Worm (Caenorhabditis elegans) whole organism, late embryonic: Measurements from ENCODE around the gene aak-1.

Experiments
- C08G9.2 ChIP-seq: sonication (generic microtip); optimal IDR thresholded peaks from 2 replicates; lab custom pipeline; 2016; ENCODE audit warnings: mild to moderate bottlenecking, missing genetic modification characterization, moderate library complexity, missing compliant biosample characterization
- C38D4.7 ChIP-seq: fragments of 200-800 bp; sonication (Bioruptor generic); optimal IDR thresholded peaks from 2 replicates; lab custom pipeline; 2018; ENCODE audit warnings: mild to moderate bottlenecking, missing genetic modification characterization, moderate library complexity, missing compliant biosample characterization
- F13H6.1 ChIP-seq: sonication (generic microtip); optimal IDR thresholded peaks from 2 replicates; lab custom pipeline; 2016; ENCODE audit warnings: missing genetic modification characterization, missing compliant biosample characterization
- K02D7.2 ChIP-seq: sonication (generic microtip); optimal IDR thresholded peaks from 2 replicates; lab custom pipeline; 2017; ENCODE audit warnings: mild to moderate bottlenecking, missing genetic modification characterization, missing compliant biosample characterization
- K09A11.1 ChIP-seq: sonication (generic microtip); optimal IDR thresholded peaks from 2 replicates; lab custom pipeline; 2017; ENCODE audit warnings: antibody characterized with exemption, mild to moderate bottlenecking, missing genetic modification characterization, missing compliant biosample characterization; ENCODE audit not compliant: insufficient read depth
- T23F11.4 ChIP-seq: fragments of 200-800 bp; sonication (Bioruptor generic); optimal IDR thresholded peaks from 2 replicates; lab custom pipeline; 2018; ENCODE audit warnings: mild to moderate bottlenecking, missing genetic modification characterization, missing compliant biosample characterization
- Y22D7AL.16 ChIP-seq: sonication (generic microtip); optimal IDR thresholded peaks from 2 replicates; lab custom pipeline; 2016; ENCODE audit warnings: missing genetic modification characterization, missing compliant biosample characterization
- ahr-1 ChIP-seq: sonication (generic microtip); optimal IDR thresholded peaks from 2 replicates; lab custom pipeline; 2016; ENCODE audit warnings: missing genetic modification characterization, missing compliant biosample characterization
- ama-1 ChIP-seq: fragments of 150-350 bp; optimal IDR thresholded peaks from 2 replicates; lab custom pipeline; 2014
- ceh-14 ChIP-seq: sonication (generic microtip); optimal IDR thresholded peaks from 2 replicates; lab custom pipeline; 2016; ENCODE audit warnings: missing genotype, missing genetic modification characterization, missing compliant biosample characterization
- ceh-18 ChIP-seq: sonication (generic microtip); optimal IDR thresholded peaks from 2 replicates; lab custom pipeline; 2016; ENCODE audit warnings: missing genetic modification characterization, missing compliant biosample characterization
- ceh-19 ChIP-seq: fragments of 200-800 bp; sonication (Bioruptor generic); optimal IDR thresholded peaks from 2 replicates; lab custom pipeline; 2018; ENCODE audit warnings: mild to moderate bottlenecking, missing genetic modification characterization, missing compliant biosample characterization
- ceh-24 ChIP-seq: sonication (generic microtip); optimal IDR thresholded peaks from 2 replicates; lab custom pipeline; 2016; ENCODE audit warnings: mild to moderate bottlenecking, missing genetic modification characterization, missing compliant biosample characterization
- ceh-34 ChIP-seq: sonication (generic microtip); optimal IDR thresholded peaks from 2 replicates; lab custom pipeline; 2016; ENCODE audit warnings: mild to moderate bottlenecking, missing genetic modification characterization, missing compliant biosample characterization
- ceh-45 ChIP-seq: fragments of 200-800 bp; sonication (Bioruptor generic); IDR thresholded peaks from 2 replicates; pipeline ENCODE4 v1.3.6; 2022; ENCODE audit warnings: missing genetic modification reagents, missing genetic modification characterization, missing compliant biosample characterization
- ceh-48 ChIP-seq: sonication (generic microtip); optimal IDR thresholded peaks from 2 replicates; lab custom pipeline; 2016; ENCODE audit warnings: missing genetic modification characterization, inconsistent platforms, missing compliant biosample characterization
- ceh-6 ChIP-seq: fragments of 200-800 bp; sonication (Bioruptor generic); optimal IDR thresholded peaks from 2 replicates; lab custom pipeline; 2018; ENCODE audit warnings: mild to moderate bottlenecking, missing genetic modification characterization, missing compliant biosample characterization
- che-1 ChIP-seq: sonication (generic microtip); optimal IDR thresholded peaks from 2 replicates; lab custom pipeline; 2016; ENCODE audit warnings: mild to moderate bottlenecking, missing genetic modification characterization, missing compliant biosample characterization
- dmd-4 ChIP-seq: sonication (generic microtip); optimal IDR thresholded peaks from 2 replicates; lab custom pipeline; 2016; ENCODE audit warnings: borderline replicate concordance, missing genetic modification characterization, missing compliant biosample characterization
- elt-2 ChIP-seq: sonication (generic microtip); optimal IDR thresholded peaks from 2 replicates; lab custom pipeline; 2016; ENCODE audit warnings: missing genetic modification reagents, missing genetic modification characterization, missing compliant biosample characterization
- elt-4 ChIP-seq: sonication (generic microtip); optimal IDR thresholded peaks from 2 replicates; lab custom pipeline; 2016; ENCODE audit warnings: missing genetic modification characterization, missing compliant biosample characterization
- ets-4 ChIP-seq: sonication (generic microtip); optimal IDR thresholded peaks from 2 replicates; lab custom pipeline; 2016; ENCODE audit warnings: missing genetic modification characterization, missing compliant biosample characterization
- fax-1 ChIP-seq: sonication (generic microtip); optimal IDR thresholded peaks from 2 replicates; lab custom pipeline; 2016; ENCODE audit warnings: missing genotype, missing genetic modification characterization, missing compliant biosample characterization
- fkh-6 ChIP-seq: sonication (generic microtip); optimal IDR thresholded peaks from 2 replicates; lab custom pipeline; 2016; ENCODE audit warnings: missing genetic modification characterization, missing compliant biosample characterization
- gmeb-2 ChIP-seq: sonication (generic microtip); optimal IDR thresholded peaks from 2 replicates; lab custom pipeline; 2016; ENCODE audit warnings: missing genetic modification characterization, inconsistent platforms, missing compliant biosample characterization
- hlh-8 ChIP-seq: sonication (generic microtip); optimal IDR thresholded peaks from 2 replicates; lab custom pipeline; 2016; ENCODE audit warnings: missing genotype, missing genetic modification characterization, missing compliant biosample characterization
- lim-6 ChIP-seq: sonication (generic microtip); optimal IDR thresholded peaks from 2 replicates; lab custom pipeline; 2016; ENCODE audit warnings: missing genetic modification characterization, missing compliant biosample characterization
- lin-11 ChIP-seq: fragments of 200-800 bp; sonication (Bioruptor generic); optimal IDR thresholded peaks from 2 replicates; lab custom pipeline; 2018; ENCODE audit warnings: mild to moderate bottlenecking, missing genetic modification characterization, missing compliant biosample characterization
- madf-2 ChIP-seq: sonication (generic microtip); optimal IDR thresholded peaks from 2 replicates; lab custom pipeline; 2017; ENCODE audit warnings: missing genetic modification characterization, missing compliant biosample characterization
- nhr-11 ChIP-seq: fragments of 150-350 bp; optimal IDR thresholded peaks from 2 replicates; lab custom pipeline; 2014; ENCODE audit warnings: missing biosample characterization, missing genetic modification characterization
- nhr-232 ChIP-seq: sonication (generic microtip); optimal IDR thresholded peaks from 2 replicates; lab custom pipeline; 2016; ENCODE audit warnings: missing genetic modification characterization, missing compliant biosample characterization
- npax-4 ChIP-seq: sonication (generic microtip); optimal IDR thresholded peaks from 2 replicates; lab custom pipeline; 2016; ENCODE audit warnings: missing genetic modification characterization, missing compliant biosample characterization
- odd-2 ChIP-seq: sonication (generic microtip); optimal IDR thresholded peaks from 2 replicates; lab custom pipeline; 2017; ENCODE audit warnings: antibody characterized with exemption, mild to moderate bottlenecking, missing genetic modification characterization, missing compliant biosample characterization
- pag-3 ChIP-seq: sonication (generic microtip); optimal IDR thresholded peaks from 2 replicates; lab custom pipeline; 2016; ENCODE audit warnings: missing compliant biosample characterization, missing genetic modification characterization, borderline replicate concordance
- pat-9 ChIP-seq: fragments of 200-800 bp; sonication (Bioruptor generic); optimal IDR thresholded peaks from 2 replicates; lab custom pipeline; 2018; ENCODE audit warnings: mild to moderate bottlenecking, missing genetic modification characterization, moderate library complexity, missing compliant biosample characterization
- pax-1 ChIP-seq: fragments of 150-350 bp; optimal IDR thresholded peaks from 2 replicates; lab custom pipeline; 2014; ENCODE audit warnings: missing biosample characterization, missing genetic modification characterization
- pha-4 ChIP-seq: fragments of 150-350 bp; optimal IDR thresholded peaks from 2 replicates; lab custom pipeline; 2018; ENCODE audit warnings: missing biosample characterization, missing genetic modification reagents, missing genetic modification characterization
- pros-1 ChIP-seq: fragments of 150-350 bp; optimal IDR thresholded peaks from 2 replicates; lab custom pipeline; 2014; ENCODE audit warnings: missing biosample characterization, missing genetic modification reagents, missing genetic modification characterization
- rnt-1 ChIP-seq: sonication (generic microtip); optimal IDR thresholded peaks from 2 replicates; lab custom pipeline; 2016; ENCODE audit warnings: missing genetic modification characterization, missing compliant biosample characterization
- sox-2 ChIP-seq: fragments of 200-800 bp; sonication (Bioruptor generic); IDR thresholded peaks from 2 replicates; pipeline ENCODE4 v1.3.6; 2022; ENCODE audit warnings: missing genetic modification reagents, missing genetic modification characterization, missing compliant biosample characterization
- syd-9 ChIP-seq: sonication (generic microtip); optimal IDR thresholded peaks from 2 replicates; lab custom pipeline; 2016; ENCODE audit warnings: mild to moderate bottlenecking, missing genetic modification characterization, moderate library complexity, missing compliant biosample characterization
- tbx-2 ChIP-seq: sonication (generic microtip); optimal IDR thresholded peaks from 2 replicates; lab custom pipeline; 2016; ENCODE audit warnings: missing genetic modification characterization, missing compliant biosample characterization
- unc-3 ChIP-seq, 2 experiments: fragments of 200-800 bp in 1 of 2; sonication (Bioruptor generic) in 1 of 2; sonication (generic microtip) in 1 of 2; conservative IDR thresholded peaks in 1 of 2; optimal IDR thresholded peaks in 1 of 2; 2 replicates each; pipeline versions ENCODE4 v1.3.6 to Lab custom; 2016 to 2022; ENCODE audit warnings: missing compliant biosample characterization in 2 of 2, missing genetic modification characterization in 2 of 2, missing genetic modification reagents in 1 of 2
- unc-42 ChIP-seq: sonication (generic microtip); optimal IDR thresholded peaks from 2 replicates; lab custom pipeline; 2016; ENCODE audit warnings: missing genotype, missing genetic modification characterization, missing compliant biosample characterization
- unc-86 ChIP-seq: sonication (generic microtip); optimal IDR thresholded peaks from 2 replicates; lab custom pipeline; 2016; ENCODE audit warnings: missing genetic modification characterization, missing compliant biosample characterization
- zip-5 ChIP-seq: sonication (generic microtip); optimal IDR thresholded peaks from 2 replicates; lab custom pipeline; 2016; ENCODE audit warnings: missing genetic modification characterization, missing compliant biosample characterization

The aak-1 gene

DNA sequence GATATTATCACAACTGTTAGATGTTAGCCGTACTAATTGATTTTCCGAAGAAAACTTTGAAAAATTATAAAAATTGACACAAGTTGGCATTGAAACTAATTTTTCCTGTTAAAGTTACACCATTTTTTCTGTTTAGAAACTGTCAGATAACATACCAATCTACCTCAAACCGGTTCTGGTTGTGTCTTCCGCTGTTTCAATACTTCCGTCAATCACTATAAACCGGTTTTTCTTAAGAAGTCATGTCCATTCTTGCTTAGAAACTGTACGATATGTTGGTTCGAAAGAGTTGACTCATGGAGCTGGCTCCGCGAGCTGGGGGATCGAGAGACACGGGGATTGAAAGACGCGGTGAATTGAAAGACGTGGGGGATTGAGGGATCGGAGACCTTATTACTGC, 9.4 kb upstream of the aak-1 start:
- TF ChIP-seq fax-1 (tag; lab: Kevin White, UChicago) (no peak), pag-3 (tag; lab: Kevin White, UChicago) (no peak), ceh-24 (tag; lab: Kevin White, UChicago) (no peak), ceh-14 (tag; lab: Kevin White, UChicago) (no peak), tbx-2 (tag; lab: Kevin White, UChicago) (no peak), npax-4 (no peak), ceh-19 (GFP tag; lab: Kevin White, UChicago) (no peak), ceh-45 (GFP tag; lab: Robert Waterston, UW) (no peak), C08G9.2 (tag; lab: Kevin White, UChicago) (no peak), unc-42 (tag; lab: Kevin White, UChicago) (no peak)

DNA sequence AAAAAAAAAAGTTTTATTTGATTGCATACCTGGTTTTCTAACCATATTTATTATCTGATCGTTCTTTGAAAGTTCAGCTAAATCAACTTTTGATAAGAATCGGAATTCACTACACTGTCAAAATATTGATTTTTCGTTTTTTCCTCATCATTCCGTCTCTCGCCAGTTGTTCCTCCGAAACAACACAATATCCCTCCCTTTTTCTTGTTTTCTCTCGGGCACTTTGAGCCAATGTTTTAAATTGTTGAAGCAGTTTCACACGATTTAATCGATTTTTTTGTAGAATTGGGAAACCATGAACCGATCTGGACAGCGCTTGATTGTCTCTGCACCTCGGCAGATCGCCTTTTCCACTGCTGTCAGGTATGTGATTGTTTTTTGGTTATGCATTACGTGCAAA, 8.4 kb upstream of the aak-1 start, which contains the start of gene K02D10.1:
TSS of gene K02D10.1 (plus strand) at position 284 of the 400 bp plus-strand sequence.
- no peak for TF ChIP-seq elt-4 (tag; lab: Kevin White, UChicago)
- TF ChIP-seq sox-2 (GFP tag; lab: Robert Waterston, UW), result no peak
- TF ChIP-seq ceh-24 (tag; lab: Kevin White, UChicago), result no peak
- TF ChIP-seq lin-11 (tag; lab: Kevin White, UChicago), result no peak
- TF ChIP-seq ahr-1 (tag; lab: Kevin White, UChicago), result no peak
- TF ChIP-seq F13H6.1 (tag; lab: Kevin White, UChicago), result no peak
- no peak for TF ChIP-seq pax-1
- no peak for TF ChIP-seq ceh-48
- no peak for TF ChIP-seq tbx-2 (tag; lab: Kevin White, UChicago)
- TF ChIP-seq pros-1 (tag; lab: Kevin White, UChicago), result no peak

- peak; percentile 1 for TF ChIP-seq ets-4 (tag; lab: Kevin White, UChicago)
- peak; percentile 52 for TF ChIP-seq Y22D7AL.16 (tag; lab: Kevin White, UChicago)
- peak; percentile 13 for TF ChIP-seq unc-42 (tag; lab: Kevin White, UChicago)
- TF ChIP-seq npax-4, result peak; percentile 67
- TF ChIP-seq ceh-48, result peak; percentile 36
- TF ChIP-seq ahr-1 (tag; lab: Kevin White, UChicago), result peak; percentile 85
- peak; percentile 92 for TF ChIP-seq elt-2 (tag; lab: Kevin White, UChicago)
- TF ChIP-seq unc-3 (GFP tag; conservative IDR thresholded peaks at IDR 0.05; lab: Robert Waterston, UW), result peak; percentile 40; the same call in 1 of the 2 replicates
- peak; percentile 56 for TF ChIP-seq unc-3 (tag; optimal IDR thresholded peaks at IDR 0.05; lab: Kevin White, UChicago)
- peak; percentile 70 for TF ChIP-seq gmeb-2 (tag; lab: Kevin White, UChicago)
- peak; percentile 77 for TF ChIP-seq odd-2 (tag; lab: Kevin White, UChicago)
- no peak for TF ChIP-seq nhr-11
- TF ChIP-seq K09A11.1 (tag; lab: Kevin White, UChicago), result peak; percentile 77
- peak; percentile 74 for TF ChIP-seq K02D7.2 (tag; lab: Kevin White, UChicago)
- TF ChIP-seq dmd-4 (tag; lab: Kevin White, UChicago), result no peak
- TF ChIP-seq hlh-8, result peak; percentile 59
- peak; percentile 64 for TF ChIP-seq madf-2 (tag; lab: Kevin White, UChicago)
- TF ChIP-seq pha-4 (tag; lab: Kevin White, UChicago), result no peak
- peak; percentile 70 for TF ChIP-seq syd-9 (tag; lab: Kevin White, UChicago)
- peak; percentile 73 for TF ChIP-seq T23F11.4
- peak; percentile 64 for TF ChIP-seq C08G9.2 (tag; lab: Kevin White, UChicago)
- peak; percentile 24 for TF ChIP-seq ceh-18 (tag; lab: Kevin White, UChicago)
- TF ChIP-seq ceh-19 (GFP tag; lab: Kevin White, UChicago), result peak; percentile 77
- no peak for TF ChIP-seq pax-1
- peak; percentile 81 for TF ChIP-seq ceh-34 (tag; lab: Kevin White, UChicago)
- peak; percentile 2 for TF ChIP-seq lim-6 (tag; lab: Kevin White, UChicago)
- TF ChIP-seq rnt-1, result peak; percentile 63
- peak; percentile 67 for TF ChIP-seq ceh-6
- TF ChIP-seq tbx-2 (tag; lab: Kevin White, UChicago), result peak; percentile 72
- TF ChIP-seq fkh-6 (tag; lab: Kevin White, UChicago), result peak; percentile 70
- TF ChIP-seq pat-9 (tag; lab: Kevin White, UChicago), result peak; percentile 59
- TF ChIP-seq ama-1, result no peak
- no peak for TF ChIP-seq pros-1 (tag; lab: Kevin White, UChicago)
- TF ChIP-seq fax-1 (tag; lab: Kevin White, UChicago), result peak; percentile 85
- peak; percentile 66 for TF ChIP-seq zip-5 (tag; lab: Kevin White, UChicago)
- peak; percentile 76 for TF ChIP-seq unc-86
- peak; percentile 71 for TF ChIP-seq C38D4.7 (GFP tag; lab: Kevin White, UChicago)
- TF ChIP-seq che-1 (tag; lab: Kevin White, UChicago), result peak; percentile 78
- peak; percentile 53 for TF ChIP-seq nhr-232 (tag; lab: Kevin White, UChicago)
These were observed 7.0 kb upstream of the aak-1 start, which contains the start of gene mtss-1 for ce11 chrIII:8767889-8768361. TSS of gene mtss-1 (plus strand) at chrIII:8768311.
